Fruit fly (Drosophila melanogaster) whole organism, pupa: ENCODE results near the gene Nle.

Experiments
- CG12605 ChIP-seq: fragments of 200-800 bp; sonication (Bioruptor generic); IDR thresholded peaks from 2 replicates; pipeline ENCODE4 v1.3.6; 2022; ENCODE audit warnings: missing biosample characterization, missing genetic modification characterization
- CG15710 ChIP-seq: fragments of 200-800 bp; sonication (Bioruptor generic); optimal IDR thresholded peaks from 2 replicates; lab custom pipeline; 2018; ENCODE audit warnings: missing biosample characterization, mild to moderate bottlenecking, missing genetic modification characterization, moderate library complexity
- CG34367 ChIP-seq: fragments of 200-800 bp; sonication (Bioruptor generic); optimal IDR thresholded peaks from 2 replicates; lab custom pipeline; 2018; ENCODE audit warnings: missing biosample characterization, mild to moderate bottlenecking, missing genetic modification characterization
- CG4496 ChIP-seq: fragments of 200-800 bp; sonication (Bioruptor generic); IDR thresholded peaks from 3 replicates; pipeline ENCODE4 v1.3.6; 2022; ENCODE audit warnings: missing biosample characterization, missing genetic modification characterization
- CG8301 ChIP-seq: fragments of 200-800 bp; sonication (Bioruptor generic); optimal IDR thresholded peaks from 2 replicates; lab custom pipeline; 2018; ENCODE audit warnings: missing biosample characterization, mild to moderate bottlenecking, missing genetic modification characterization
- EcR ChIP-seq: fragments of 200-800 bp; sonication (Bioruptor generic); optimal IDR thresholded peaks from 3 replicates; lab custom pipeline; 2019; ENCODE audit warnings: missing biosample characterization, missing genetic modification characterization, mild to moderate bottlenecking, moderate library complexity, missing genetic modification reagents
- Ets98B ChIP-seq: fragments of 200-800 bp; sonication (Bioruptor generic); IDR thresholded peaks from 2 replicates; pipeline ENCODE4 v1.3.6; 2022; ENCODE audit warnings: missing biosample characterization, missing genetic modification characterization
- Pif1B ChIP-seq: fragments of 200-800 bp; sonication (Bioruptor generic); optimal IDR thresholded peaks from 3 replicates; lab custom pipeline; 2016; ENCODE audit warnings: missing biosample characterization, missing genetic modification characterization
- fd96Ca ChIP-seq: fragments of 200-800 bp; sonication (Bioruptor generic); IDR thresholded peaks from 3 replicates; pipeline ENCODE4 v1.3.6; 2022; ENCODE audit warnings: missing biosample characterization, missing genetic modification characterization
- rn ChIP-seq: fragments of 200-800 bp; sonication (Bioruptor generic); IDR thresholded peaks from 2 replicates; pipeline ENCODE4 v1.3.6; 2022; ENCODE audit warnings: missing biosample characterization, missing genetic modification characterization

DNA sequence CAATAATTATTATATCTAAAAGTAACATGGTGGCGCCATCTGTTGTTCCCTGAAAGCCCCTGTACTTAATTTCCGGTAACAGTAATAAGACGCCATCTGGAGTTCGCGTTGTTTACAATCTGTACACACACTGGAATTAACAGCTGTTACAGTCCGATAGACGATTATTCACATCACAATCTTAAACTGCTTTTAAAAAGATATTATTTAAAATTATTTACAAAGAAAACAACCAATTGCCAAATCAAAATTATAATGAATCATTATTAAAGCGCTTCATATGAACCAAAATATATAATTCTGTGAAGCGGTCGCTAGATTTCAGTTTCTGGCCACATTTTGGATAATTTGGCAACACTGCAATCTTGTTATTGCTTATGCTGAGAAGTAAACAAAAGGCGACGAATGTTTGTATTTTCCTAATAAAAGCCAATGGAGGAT is 34.5 kb upstream of the Nle start, which contains the start of gene CG13689:
- no peak for TF ChIP-seq CG15710 (tag; lab: Kevin White, UChicago)
- TF ChIP-seq rn (GFP tag; lab: Robert Waterston, UW): no peak
- no peak for TF ChIP-seq EcR (GFP tag; lab: Kevin White, UChicago)
- peak; percentile 26 for TF ChIP-seq Pif1B (GFP tag; lab: Kevin White, UChicago)
- no peak for TF ChIP-seq Ets98B (GFP tag; lab: Robert Waterston, UW)
- no peak for TF ChIP-seq CG8301 (tag; lab: Kevin White, UChicago)
- no peak for TF ChIP-seq fd96Ca (GFP tag; lab: Robert Waterston, UW)
- TF ChIP-seq CG4496: no peak
- TF ChIP-seq CG34367 (tag; lab: Kevin White, UChicago): no peak
- TF ChIP-seq CG12605 (GFP tag; lab: Robert Waterston, UW): no peak
